Fruit fly (Drosophila melanogaster) whole organism, adult: Measurements from ENCODE around the gene Ttc19.

Source experiments
- CG14711 ChIP-seq: fragments of 200-800 bp; sonication (Bioruptor generic); optimal IDR thresholded peaks from 2 replicates; lab custom pipeline; 2018; ENCODE audit warnings: missing biosample characterization, mild to moderate bottlenecking, missing genetic modification characterization, moderate library complexity
- CG33017 ChIP-seq: fragments of 200-800 bp; sonication (Bioruptor generic); optimal IDR thresholded peaks from 2 replicates; lab custom pipeline; 2018; ENCODE audit warnings: missing biosample characterization, mild to moderate bottlenecking, missing genetic modification characterization, moderate library complexity
- Mnt ChIP-seq: fragments of 200-800 bp; sonication (Bioruptor generic); optimal IDR thresholded peaks from 2 replicates; lab custom pipeline; 2016; ENCODE audit warnings: missing biosample characterization, mild to moderate bottlenecking, missing genetic modification characterization
- pad ChIP-seq: fragments of 200-800 bp; sonication (Bioruptor generic); optimal IDR thresholded peaks from 3 replicates; lab custom pipeline; 2017; ENCODE audit warnings: missing biosample characterization, missing genetic modification characterization, mild to moderate bottlenecking, moderate library complexity, missing genetic modification reagents
- toe ChIP-seq: fragments of 200-800 bp; sonication (Bioruptor generic); optimal IDR thresholded peaks from 2 replicates; lab custom pipeline; 2016; ENCODE audit warnings: missing biosample characterization, missing genetic modification characterization

- no peak for TF ChIP-seq CG33017 (tag; lab: Kevin White, UChicago)
- no peak for TF ChIP-seq Mnt (GFP tag; lab: Kevin White, UChicago)
- no peak for TF ChIP-seq CG14711 (tag; lab: Kevin White, UChicago)
- no peak for TF ChIP-seq pad (GFP tag; lab: Kevin White, UChicago)
- no peak for TF ChIP-seq toe
Measured at dm6 chr2L:19035013-19035412, 9.9 kb downstream of the Ttc19 start.
